Fruit fly (Drosophila melanogaster): Measurements from ENCODE around the gene CG8891.

- TF ChIP-seq lz (GFP tag; optimal IDR thresholded peaks at IDR 0.05) (no peak), CG34406 (GFP tag; optimal IDR thresholded peaks at IDR 0.05) (no peak), Ets96B (tag; optimal IDR thresholded peaks at IDR 0.05) (no peak), achi (GFP tag; optimal IDR thresholded peaks at IDR 0.05) (no peak), CG9139 (GFP tag; optimal IDR thresholded peaks at IDR 0.05) (no peak), dsx (GFP tag; optimal IDR thresholded peaks at IDR 0.05; ENCODE audit: poor library complexity, severe bottlenecking) (no peak), CG3032 (tag; optimal IDR thresholded peaks at IDR 0.05) (no peak), OdsH (GFP tag; optimal IDR thresholded peaks at IDR 0.05) (no peak), Met (GFP tag; optimal IDR thresholded peaks at IDR 0.05) (no peak), Lpt (GFP tag; optimal IDR thresholded peaks at IDR 0.05) (no peak), eg (GFP tag; IDR thresholded peaks at IDR 0.05) (no peak), topi (GFP tag; optimal IDR thresholded peaks at IDR 0.05) (no peak), fd59A (GFP tag; optimal IDR thresholded peaks at IDR 0.05) (no peak), CG1621 (tag; optimal IDR thresholded peaks at IDR 0.05) (no peak)
Observed at dm6 chr2L:4965923-4966322, 13.3 kb downstream of the CG8891 start.
